Worm (Caenorhabditis elegans) whole organism, L4 larva: ENCODE measurements around the gene F56C9.10.

Experiments
- D1046.2 ChIP-seq: fragments of 200-800 bp; sonication (Bioruptor generic); IDR thresholded peaks from 2 replicates; pipeline ENCODE4 v1.3.6; 2022; ENCODE audit warnings: missing genetic modification characterization, missing compliant biosample characterization
- F49E8.2 ChIP-seq: sonication (generic microtip); optimal IDR thresholded peaks from 2 replicates; lab custom pipeline; 2016; ENCODE audit warnings: missing compliant biosample characterization, mild to moderate bottlenecking, missing genetic modification characterization, borderline replicate concordance
- ZK546.5 ChIP-seq, 2 experiments: sonication (generic microtip); optimal IDR thresholded peaks; 2 replicates each; lab custom pipeline; 2017; ENCODE audit warnings: missing biosample characterization in 2 of 2, missing genetic modification characterization in 2 of 2
- aha-1 ChIP-seq: fragments of 150-350 bp; peaks from one replicate; lab custom pipeline; 2014; ENCODE audit warnings: missing biosample characterization, missing genetic modification characterization
- arid-1 ChIP-seq: fragments of 200-800 bp; sonication (Bioruptor generic); conservative IDR thresholded peaks from 2 replicates; pipeline ENCODE4 v1.3.6; 2022; ENCODE audit warnings: missing genetic modification reagents, missing genetic modification characterization, missing compliant biosample characterization
- ces-1 ChIP-seq: fragments of 150-350 bp; sonication (generic microtip); optimal IDR thresholded peaks from 4 replicates; lab custom pipeline; 2014; ENCODE audit warnings: missing biosample characterization, missing genetic modification reagents, missing genetic modification characterization
- cey-2 ChIP-seq: sonication (generic microtip); optimal IDR thresholded peaks from 3 replicates; lab custom pipeline; 2017; ENCODE audit warnings: missing genetic modification characterization, mild to moderate bottlenecking, missing compliant biosample characterization, antibody characterized with exemption, borderline replicate concordance; ENCODE audit not compliant: insufficient read depth
- daf-16 ChIP-seq, 3 experiments: sonication (generic microtip); optimal IDR thresholded peaks; 2 replicates each; lab custom pipeline; 2016 to 2017; ENCODE audit warnings: missing genetic modification characterization in 3 of 3, missing genetic modification reagents in 3 of 3, mild to moderate bottlenecking in 2 of 3, missing compliant biosample characterization in 2 of 3, missing biosample characterization in 1 of 3, moderate library complexity in 1 of 3
- dmd-6 ChIP-seq: fragments of 200-800 bp; sonication (Bioruptor generic); IDR thresholded peaks from 2 replicates; pipeline ENCODE4 v1.3.6; 2022; ENCODE audit warnings: missing genetic modification reagents, missing genetic modification characterization, missing compliant biosample characterization
- dpl-1 ChIP-seq: fragments of 150-350 bp; optimal IDR thresholded peaks from 2 replicates; lab custom pipeline; 2014; ENCODE audit warnings: missing biosample characterization, missing genetic modification reagents, missing genetic modification characterization
- dve-1 ChIP-seq: sonication (generic microtip); optimal IDR thresholded peaks from 2 replicates; lab custom pipeline; 2017; ENCODE audit warnings: antibody characterized with exemption, mild to moderate bottlenecking, missing genetic modification characterization, missing compliant biosample characterization; ENCODE audit not compliant: insufficient read depth
- egl-27 ChIP-seq: sonication (generic microtip); optimal IDR thresholded peaks from 3 replicates; lab custom pipeline; 2017; ENCODE audit warnings: missing biosample characterization, missing genetic modification reagents, missing genetic modification characterization
- egl-43 ChIP-seq: fragments of 200-800 bp; sonication (Bioruptor generic); IDR thresholded peaks from 2 replicates; pipeline ENCODE4 v1.3.6; 2022; ENCODE audit warnings: missing genetic modification reagents, missing genetic modification characterization, missing compliant biosample characterization
- fkh-10 ChIP-seq: fragments of 150-350 bp; optimal IDR thresholded peaks from 2 replicates; lab custom pipeline; 2014; ENCODE audit warnings: missing biosample characterization, missing genetic modification reagents, missing genetic modification characterization
- fos-1 ChIP-seq: fragments of 150-350 bp; optimal IDR thresholded peaks from 2 replicates; lab custom pipeline; 2014; ENCODE audit warnings: missing biosample characterization, missing genetic modification characterization
- gei-8 ChIP-seq: fragments of 200-800 bp; sonication (Bioruptor generic); optimal IDR thresholded peaks from 2 replicates; lab custom pipeline; 2018; ENCODE audit warnings: mild to moderate bottlenecking, missing genetic modification characterization, missing compliant biosample characterization
- hif-1 ChIP-seq, 2 experiments: sonication (generic microtip); optimal IDR thresholded peaks; 2 replicates each; lab custom pipeline; 2016 to 2017; ENCODE audit warnings: missing compliant biosample characterization in 2 of 2, missing genetic modification characterization in 2 of 2, missing genetic modification reagents in 2 of 2, missing genotype in 2 of 2, mild to moderate bottlenecking in 1 of 2
- hmg-1.1 ChIP-seq: fragments of 200-800 bp; sonication (Bioruptor generic); IDR thresholded peaks from 2 replicates; pipeline ENCODE4 v1.3.6; 2022; ENCODE audit warnings: missing genetic modification reagents, missing genetic modification characterization, missing compliant biosample characterization
- madf-9 ChIP-seq: fragments of 200-800 bp; sonication (Bioruptor generic); conservative IDR thresholded peaks from 2 replicates; pipeline ENCODE4 v1.3.6; 2022; ENCODE audit warnings: missing genetic modification reagents, missing genetic modification characterization, missing compliant biosample characterization
- mdl-1 ChIP-seq, 2 experiments: fragments of 150-350 bp in 1 of 2; sonication (generic microtip) in 1 of 2; optimal IDR thresholded peaks; 2 replicates each; lab custom pipeline; 2014 to 2017; ENCODE audit warnings: missing biosample characterization in 2 of 2, missing genetic modification characterization in 2 of 2
- mdt-29 ChIP-seq: fragments of 200-800 bp; sonication (Bioruptor generic); IDR thresholded peaks from 2 replicates; pipeline ENCODE4 v1.3.6; 2022; ENCODE audit warnings: missing genetic modification reagents, missing genetic modification characterization, missing compliant biosample characterization
- mes-2 ChIP-seq: sonication (generic microtip); optimal IDR thresholded peaks from 2 replicates; lab custom pipeline; 2016; ENCODE audit warnings: missing genotype, mild to moderate bottlenecking, missing genetic modification characterization, missing compliant biosample characterization; ENCODE audit not compliant: poor library complexity, severe bottlenecking
- mxl-3 ChIP-seq: fragments of 200-800 bp; sonication (Bioruptor generic); optimal IDR thresholded peaks from 2 replicates; lab custom pipeline; 2018; ENCODE audit warnings: mild to moderate bottlenecking, missing genetic modification characterization, missing compliant biosample characterization
- nhr-10 ChIP-seq: fragments of 150-350 bp; optimal IDR thresholded peaks from 2 replicates; lab custom pipeline; 2014; ENCODE audit warnings: missing biosample characterization, missing genetic modification characterization
- nhr-11 ChIP-seq: fragments of 150-350 bp; optimal IDR thresholded peaks from 2 replicates; lab custom pipeline; 2014; ENCODE audit warnings: missing biosample characterization, missing genetic modification characterization
- nhr-25 ChIP-seq: sonication (generic microtip); optimal IDR thresholded peaks from 2 replicates; lab custom pipeline; 2017; ENCODE audit warnings: missing genetic modification characterization, mild to moderate bottlenecking, missing compliant biosample characterization, antibody characterized with exemption, moderate library complexity, borderline replicate concordance; ENCODE audit not compliant: insufficient read depth
- nhr-28 ChIP-seq: fragments of 150-350 bp; optimal IDR thresholded peaks from 2 replicates; lab custom pipeline; 2014; ENCODE audit warnings: missing biosample characterization, missing genetic modification characterization
- nhr-41 ChIP-seq: fragments of 200-800 bp; sonication (Bioruptor generic); IDR thresholded peaks from 2 replicates; pipeline ENCODE4 v1.3.6; 2022; ENCODE audit warnings: missing genetic modification reagents, missing genetic modification characterization, missing compliant biosample characterization
- nhr-6 ChIP-seq: fragments of 150-350 bp; optimal IDR thresholded peaks from 2 replicates; lab custom pipeline; 2014; ENCODE audit warnings: missing biosample characterization, missing genetic modification characterization
- pqm-1 ChIP-seq: sonication (generic microtip); optimal IDR thresholded peaks from 2 replicates; lab custom pipeline; 2017; ENCODE audit warnings: missing biosample characterization, missing genetic modification characterization
- rbr-2 ChIP-seq: sonication (generic microtip); optimal IDR thresholded peaks from 2 replicates; lab custom pipeline; 2016; ENCODE audit warnings: missing genotype, missing genetic modification characterization, missing compliant biosample characterization
- saeg-2 ChIP-seq: fragments of 200-800 bp; sonication (Bioruptor generic); IDR thresholded peaks from 2 replicates; pipeline ENCODE4 v1.3.6; 2022; ENCODE audit warnings: missing genetic modification reagents, missing genetic modification characterization, missing compliant biosample characterization
- snpc-4 ChIP-seq: fragments of 150-350 bp; optimal IDR thresholded peaks from 2 replicates; lab custom pipeline; 2014; ENCODE audit warnings: missing biosample characterization, missing genetic modification characterization
- spr-3 ChIP-seq: fragments of 200-800 bp; sonication (Bioruptor generic); optimal IDR thresholded peaks from 2 replicates; lab custom pipeline; 2018; ENCODE audit warnings: mild to moderate bottlenecking, missing genetic modification characterization, missing compliant biosample characterization
- unc-62 ChIP-seq, 3 experiments: fragments of 150-350 bp in 1 of 3; sonication (generic microtip); optimal IDR thresholded peaks in 2 of 3; peaks in 1 of 3; 1 replicate in 1 of 3; 2 replicates in 2 of 3; lab custom pipeline; 2014 to 2017; ENCODE audit warnings: missing biosample characterization in 3 of 3, missing genetic modification characterization in 3 of 3, missing genetic modification reagents in 3 of 3, missing genotype in 1 of 3
- zag-1 ChIP-seq: fragments of 150-350 bp; optimal IDR thresholded peaks from 2 replicates; lab custom pipeline; 2014; ENCODE audit warnings: missing biosample characterization, missing genetic modification characterization
- zfp-3 ChIP-seq: fragments of 200-800 bp; sonication (Bioruptor generic); conservative IDR thresholded peaks from 2 replicates; pipeline ENCODE4 v1.3.6; 2022; ENCODE audit warnings: missing genetic modification reagents, missing genetic modification characterization, missing compliant biosample characterization

The F56C9.10 gene

DNA sequence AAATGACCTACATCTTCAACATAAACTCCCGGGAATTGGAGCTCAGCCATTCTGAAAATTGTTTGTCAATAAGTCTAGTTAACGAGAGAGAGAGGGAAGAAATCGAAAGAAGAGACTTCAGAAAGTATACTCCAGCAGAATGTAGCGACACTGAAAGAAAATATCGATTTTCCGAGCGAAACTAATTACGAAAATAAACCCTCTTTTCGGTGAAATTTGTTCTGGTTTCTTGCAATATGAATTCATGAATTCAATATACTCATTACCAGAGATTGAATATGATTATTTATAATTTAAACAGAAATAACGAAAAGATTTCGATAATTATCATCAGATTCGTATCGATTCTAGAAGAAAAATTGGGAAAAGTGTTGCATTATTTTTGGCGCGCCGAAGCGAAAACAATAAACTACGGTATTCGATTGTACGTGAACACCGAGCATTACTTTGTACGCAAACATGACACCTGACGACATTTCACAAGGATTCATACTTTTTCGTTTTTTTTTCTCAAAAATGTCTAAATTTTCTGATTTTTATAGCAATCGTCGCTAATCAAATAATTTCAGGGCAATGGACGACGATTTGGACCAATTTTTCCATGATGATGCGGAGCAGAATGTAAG, 46.5 kb upstream of the F56C9.10 start, which contains the start of the genes hmg-4 and T20B12.3 (continued):
- TF ChIP-seq daf-16 (GFP tag; optimal IDR thresholded peaks at IDR 0.05; lab: Kevin White, UChicago) (no peak), daf-16 (tag; optimal IDR thresholded peaks at IDR 0.05; lab: Kevin White, UChicago) (peak; percentile 36), mdl-1 (tag; optimal IDR thresholded peaks at IDR 0.05; lab: Kevin White, UChicago) (no peak), saeg-2 (no peak), nhr-10 (tag; lab: Kevin White, UChicago) (no peak), nhr-11 (tag; lab: Kevin White, UChicago) (no peak), rbr-2 (tag; lab: Kevin White, UChicago) (peak; percentile 11), nhr-41 (GFP tag; lab: Robert Waterston, UW) (no peak), nhr-6 (tag; lab: Kevin White, UChicago) (no peak), ces-1 (GFP tag; lab: Kevin White, UChicago) (no peak), dpl-1 (GFP tag; lab: Kevin White, UChicago) (peak; percentile 61), hif-1 (tag; optimal IDR thresholded peaks at IDR 0.05; lab: Kevin White, UChicago) (no peak)

DNA sequence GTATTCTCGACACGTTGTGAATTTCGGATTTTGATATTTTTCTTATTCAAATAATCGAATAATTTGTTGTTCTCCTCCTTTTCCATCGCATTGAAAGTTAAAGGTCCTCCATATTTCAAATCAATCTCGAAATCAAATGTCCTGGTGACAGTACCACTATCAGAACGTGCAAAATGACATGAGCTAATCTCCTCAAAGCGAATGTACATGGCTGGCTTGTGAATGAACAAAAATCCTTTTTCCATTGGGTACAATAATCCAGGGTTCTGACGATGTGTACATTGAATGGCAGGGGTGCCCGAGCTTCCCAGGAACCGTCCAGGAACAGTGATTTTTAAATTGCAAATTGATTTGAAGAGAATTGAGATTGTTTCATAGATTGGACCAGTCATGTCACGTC, 45.0 kb upstream of the F56C9.10 start:
- TF ChIP-seq fkh-10 (GFP tag; lab: Kevin White, UChicago): no peak
- peak; percentile 91 for TF ChIP-seq aha-1
- no peak for TF ChIP-seq fos-1 (tag; lab: Kevin White, UChicago)

DNA sequence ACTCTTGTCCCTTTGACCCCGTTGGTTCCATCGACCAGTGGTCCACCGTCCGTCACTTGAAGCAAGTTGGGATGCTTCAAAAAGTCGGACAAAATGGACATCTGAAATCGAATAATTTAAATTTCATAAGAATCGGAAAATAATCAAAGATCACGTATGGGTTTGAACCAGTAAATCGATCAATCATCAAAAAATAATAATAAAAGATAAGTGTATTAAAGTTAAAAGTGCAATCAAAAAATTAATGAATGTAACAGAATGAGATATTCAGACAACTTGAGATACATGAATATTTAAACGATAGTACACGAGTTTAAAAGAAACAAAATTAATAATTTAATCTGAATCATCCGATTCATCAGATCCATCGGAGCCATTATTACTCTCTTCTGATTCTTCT, 43.8 kb upstream of the F56C9.10 start, which contains the start of gene T20B12.7:
TSS of gene T20B12.7 (minus strand) at position 101 of the 400 bp plus-strand sequence.
- no peak for TF ChIP-seq hif-1 (tag; optimal IDR thresholded peaks at IDR 0.05; lab: Kevin White, UChicago)
- TF ChIP-seq madf-9 (GFP tag; lab: Robert Waterston, UW): no peak
- TF ChIP-seq zag-1 (tag; lab: Kevin White, UChicago): no peak
- TF ChIP-seq mdl-1 (tag; optimal IDR thresholded peaks at IDR 0.05; lab: Kevin White, UChicago): no peak
- no peak for TF ChIP-seq arid-1 (GFP tag; lab: Robert Waterston, UW)
- TF ChIP-seq snpc-4 (tag; lab: Kevin White, UChicago): no peak
- TF ChIP-seq gei-8 (GFP tag; lab: Kevin White, UChicago): no peak
- no peak for TF ChIP-seq egl-43 (GFP tag; lab: Robert Waterston, UW)
- TF ChIP-seq egl-27 (tag; lab: Kevin White, UChicago): no peak
- TF ChIP-seq, all 104 proteins: peak for 0

DNA sequence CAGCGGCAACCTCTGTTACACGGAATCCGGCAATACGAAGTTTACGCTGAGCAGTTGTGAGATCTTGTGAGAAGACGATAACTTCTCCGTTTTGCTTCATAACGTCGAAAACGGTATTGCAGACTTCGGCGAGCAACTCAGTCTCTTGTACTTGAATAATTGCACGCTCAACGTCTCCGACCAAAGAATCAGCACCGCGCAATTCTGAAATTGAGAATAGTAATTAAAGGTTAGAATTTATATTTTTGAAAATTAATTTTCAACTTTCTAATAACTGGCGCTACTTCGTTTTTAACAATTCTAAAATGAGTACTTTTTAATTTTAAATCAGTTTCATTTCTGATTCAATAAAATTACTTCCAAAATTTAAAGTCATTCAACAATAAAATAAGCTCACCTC, 43.4 kb upstream of the F56C9.10 start:
- TF ChIP-seq unc-62 (GFP tag; optimal IDR thresholded peaks at IDR 0.05 in 1 of 2; lab: Kevin White, UChicago) (peak in 1 of 2 experiments; percentile 91), unc-62 (tag; optimal IDR thresholded peaks at IDR 0.05; lab: Kevin White, UChicago) (no peak), F49E8.2 (no peak)

DNA sequence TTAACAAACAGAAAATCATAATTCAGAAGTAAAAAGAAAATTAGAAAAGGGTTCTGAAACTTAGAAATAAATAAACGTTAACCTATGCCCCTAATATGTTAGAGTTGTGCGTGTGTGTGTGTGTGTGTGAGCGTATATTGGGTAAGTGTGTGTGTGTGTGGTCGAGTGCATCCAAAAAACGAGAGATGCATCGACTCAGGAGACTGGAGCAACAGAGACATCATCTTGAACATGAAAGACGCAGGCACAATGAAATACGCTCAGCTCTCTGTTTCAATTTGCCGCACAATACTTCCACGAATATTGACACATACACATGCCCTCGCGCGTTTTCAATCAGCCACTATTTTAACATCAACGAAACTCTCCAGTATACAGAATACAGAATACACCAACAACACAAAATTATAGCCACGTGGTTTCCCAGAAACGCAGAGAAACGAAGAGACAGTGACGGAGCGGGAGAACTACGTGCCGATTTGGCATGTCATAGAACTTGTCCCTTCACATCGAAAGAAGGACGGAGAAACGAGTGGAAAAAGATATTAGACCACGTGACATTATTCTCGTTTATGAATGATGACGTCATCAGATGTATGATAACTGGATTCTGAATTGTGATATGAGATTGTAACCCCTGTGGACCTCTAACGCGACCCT, 41.2 kb upstream of the F56C9.10 start:
- TF ChIP-seq hmg-1.1 (GFP tag; lab: Robert Waterston, UW) (peak; percentile 35; the same call in 1 of the 2 replicates), saeg-2 (peak; percentile 44; the same call in 1 of the 2 replicates), pqm-1 (tag; lab: Kevin White, UChicago) (peak; percentile 17), mdt-29 (GFP tag; lab: Robert Waterston, UW) (peak; percentile 91), nhr-11 (tag; lab: Kevin White, UChicago) (peak; percentile 86), fos-1 (tag; lab: Kevin White, UChicago) (no peak), cey-2 (tag; lab: Kevin White, UChicago) (peak; percentile 64), ZK546.5 (tag; optimal IDR thresholded peaks at IDR 0.05; lab: Kevin White, UChicago) (no peak), nhr-6 (tag; lab: Kevin White, UChicago) (no peak), nhr-25 (tag; lab: Kevin White, UChicago) (peak; percentile 89), nhr-28 (peak; percentile 98), D1046.2 (no peak), mes-2 (tag; lab: Kevin White, UChicago) (peak; percentile 46), mxl-3 (peak; percentile 92), dmd-6 (GFP tag; lab: Robert Waterston, UW) (peak; percentile 86), rbr-2 (tag; lab: Kevin White, UChicago) (peak; percentile 55), hif-1 (tag; optimal IDR thresholded peaks at IDR 0.05; lab: Kevin White, UChicago) (peak; percentile 85 to 98), spr-3 (peak; percentile 46), zfp-3 (GFP tag; lab: Robert Waterston, UW) (0 out of 2 replicates have a peak, but pooled peaks have one; percentile 46), dve-1 (tag; lab: Kevin White, UChicago) (peak; percentile 86), unc-62 (GFP tag; optimal IDR thresholded peaks at IDR 0.05 in 1 of 2; lab: Kevin White, UChicago) (peak in 1 of 2 experiments; percentile 98), unc-62 (tag; optimal IDR thresholded peaks at IDR 0.05; lab: Kevin White, UChicago) (no peak), nhr-10 (tag; lab: Kevin White, UChicago) (peak; percentile 91)
